Worm (Caenorhabditis elegans) whole organism, young adult: ENCODE data around the gene crn-7.

Experiments used
- C17E4.6 ChIP-seq: fragments of 200-800 bp; sonication (Bioruptor generic); IDR thresholded peaks from 2 replicates; pipeline ENCODE4 v1.3.6; 2022; ENCODE audit warnings: missing genetic modification reagents, missing genetic modification characterization, missing compliant biosample characterization
- F10E7.11 ChIP-seq: sonication (generic microtip); optimal IDR thresholded peaks from 2 replicates; lab custom pipeline; 2017; ENCODE audit warnings: mild to moderate bottlenecking, missing genetic modification characterization, moderate library complexity, missing compliant biosample characterization
- F23B12.7 ChIP-seq: sonication (generic microtip); optimal IDR thresholded peaks from 2 replicates; lab custom pipeline; 2017; ENCODE audit warnings: missing genetic modification characterization, mild to moderate bottlenecking, missing compliant biosample characterization, antibody characterized with exemption, moderate library complexity; ENCODE audit not compliant: insufficient read depth
- F33H1.4 ChIP-seq: fragments of 200-800 bp; sonication (Bioruptor generic); IDR thresholded peaks from 2 replicates; pipeline ENCODE4 v1.3.6; 2022; ENCODE audit warnings: missing genetic modification reagents, missing genetic modification characterization, missing compliant biosample characterization
- F49E8.2 ChIP-seq: sonication (generic microtip); optimal IDR thresholded peaks from 3 replicates; lab custom pipeline; 2017; ENCODE audit warnings: missing genetic modification characterization, mild to moderate bottlenecking, missing compliant biosample characterization, antibody characterized with exemption, moderate library complexity; ENCODE audit not compliant: insufficient read depth
- F52B5.7 ChIP-seq: sonication (generic microtip); optimal IDR thresholded peaks from 2 replicates; lab custom pipeline; 2016; ENCODE audit warnings: mild to moderate bottlenecking, missing genetic modification characterization, missing compliant biosample characterization
- F55B11.4 ChIP-seq: sonication (generic microtip); optimal IDR thresholded peaks from 2 replicates; lab custom pipeline; 2016; ENCODE audit warnings: missing compliant biosample characterization, missing genetic modification characterization, borderline replicate concordance; ENCODE audit not compliant: insufficient read depth
- Y79H2A.3 ChIP-seq: fragments of 200-800 bp; sonication (Bioruptor generic); conservative IDR thresholded peaks from 2 replicates; pipeline ENCODE4 v1.3.6; 2022; ENCODE audit warnings: missing genetic modification reagents, missing genetic modification characterization, missing compliant biosample characterization
- Y95B8A.8 ChIP-seq: fragments of 200-800 bp; sonication (Bioruptor generic); IDR thresholded peaks from 2 replicates; pipeline ENCODE4 v1.3.6; 2022; ENCODE audit warnings: missing genetic modification reagents, missing genetic modification characterization, missing compliant biosample characterization
- ama-1 ChIP-seq, 3 experiments: fragments of 150-350 bp in 1 of 3; sonication (generic microtip) in 2 of 3; optimal IDR thresholded peaks; 2 replicates each; lab custom pipeline; 2014 to 2018; ENCODE audit warnings: missing biosample characterization in 2 of 3, missing genetic modification characterization in 2 of 3, missing genetic modification reagents in 2 of 3
- aptf-3 ChIP-seq: fragments of 200-800 bp; sonication (Bioruptor generic); IDR thresholded peaks from 2 replicates; pipeline ENCODE4 v1.3.6; 2022; ENCODE audit warnings: missing genetic modification characterization, missing compliant biosample characterization
- cebp-1 ChIP-seq, 2 experiments: fragments of 200-800 bp in 1 of 2; sonication (Bioruptor generic) in 1 of 2; sonication (generic microtip) in 1 of 2; IDR thresholded peaks in 1 of 2; optimal IDR thresholded peaks in 1 of 2; 2 replicates each; pipeline versions ENCODE4 v1.3.6 to Lab custom; 2017 to 2022; ENCODE audit warnings: missing compliant biosample characterization in 2 of 2, missing genetic modification characterization in 2 of 2, mild to moderate bottlenecking in 1 of 2, missing genetic modification reagents in 1 of 2, moderate library complexity in 1 of 2
- dox-1 ChIP-seq: fragments of 200-800 bp; sonication (Bioruptor generic); IDR thresholded peaks from 2 replicates; pipeline ENCODE4 v1.3.6; 2022; ENCODE audit warnings: missing genetic modification reagents, missing genetic modification characterization, missing compliant biosample characterization
- efl-1 ChIP-seq: fragments of 150-350 bp; optimal IDR thresholded peaks from 2 replicates; lab custom pipeline; 2014; ENCODE audit warnings: missing biosample characterization, missing genetic modification reagents, missing genetic modification characterization
- gei-17 ChIP-seq: fragments of 200-800 bp; sonication (Bioruptor generic); optimal IDR thresholded peaks from 2 replicates; lab custom pipeline; 2018; ENCODE audit warnings: mild to moderate bottlenecking, missing genetic modification characterization, missing compliant biosample characterization
- hlh-12 ChIP-seq: sonication (generic microtip); optimal IDR thresholded peaks from 2 replicates; lab custom pipeline; 2016; ENCODE audit warnings: missing genetic modification characterization, missing compliant biosample characterization
- hmg-1.2 ChIP-seq: fragments of 200-800 bp; sonication (Bioruptor generic); IDR thresholded peaks from 2 replicates; pipeline ENCODE4 v1.3.6; 2022; ENCODE audit warnings: missing genetic modification reagents, missing genetic modification characterization, missing compliant biosample characterization
- lag-1 ChIP-seq: fragments of 200-800 bp; sonication (Bioruptor generic); IDR thresholded peaks from 2 replicates; pipeline ENCODE4 v1.3.6; 2022; ENCODE audit warnings: missing genetic modification reagents, missing genetic modification characterization, missing compliant biosample characterization
- let-607 ChIP-seq, 2 experiments: fragments of 200-800 bp in 1 of 2; sonication (Bioruptor generic) in 1 of 2; sonication (generic microtip) in 1 of 2; optimal IDR thresholded peaks; 2 replicates each; lab custom pipeline; 2016 to 2018; ENCODE audit warnings: mild to moderate bottlenecking in 2 of 2, missing compliant biosample characterization in 2 of 2, missing genetic modification characterization in 2 of 2, moderate library complexity in 2 of 2, missing genotype in 1 of 2
- lin-35 ChIP-seq, 3 experiments: fragments of 150-350 bp in 2 of 3; sonication (generic microtip) in 1 of 3; optimal IDR thresholded peaks; 2 replicates each; lab custom pipeline; 2014 to 2018; ENCODE audit warnings: missing biosample characterization in 3 of 3, missing genetic modification characterization in 3 of 3, missing genetic modification reagents in 3 of 3
- lin-40 ChIP-seq: sonication (generic microtip); optimal IDR thresholded peaks from 2 replicates; lab custom pipeline; 2016; ENCODE audit warnings: missing genetic modification characterization, mild to moderate bottlenecking, missing compliant biosample characterization, missing genotype, missing genetic modification reagents
- lir-1 ChIP-seq: fragments of 200-800 bp; sonication (Bioruptor generic); conservative IDR thresholded peaks from 2 replicates; pipeline ENCODE4 v1.3.6; 2022; ENCODE audit warnings: missing genetic modification reagents, missing genetic modification characterization, missing compliant biosample characterization
- lsl-1 ChIP-seq: fragments of 200-800 bp; sonication (Bioruptor generic); optimal IDR thresholded peaks from 2 replicates; lab custom pipeline; 2018; ENCODE audit warnings: mild to moderate bottlenecking, missing genetic modification characterization, moderate library complexity, missing compliant biosample characterization
- madf-8 ChIP-seq: fragments of 200-800 bp; sonication (Bioruptor generic); conservative IDR thresholded peaks from 2 replicates; pipeline ENCODE4 v1.3.6; 2022; ENCODE audit warnings: missing genetic modification reagents, missing genetic modification characterization, missing compliant biosample characterization
- mel-28 ChIP-seq: sonication (generic microtip); optimal IDR thresholded peaks from 2 replicates; lab custom pipeline; 2016; ENCODE audit warnings: borderline replicate concordance, mild to moderate bottlenecking, missing genetic modification characterization, missing compliant biosample characterization
- mes-4 ChIP-seq: sonication (generic microtip); optimal IDR thresholded peaks from 2 replicates; lab custom pipeline; 2016; ENCODE audit warnings: missing genotype, missing genetic modification characterization, missing compliant biosample characterization
- mxl-1 ChIP-seq: sonication (generic microtip); optimal IDR thresholded peaks from 2 replicates; lab custom pipeline; 2016; ENCODE audit warnings: missing genetic modification characterization, missing compliant biosample characterization
- nfyb-1 ChIP-seq: fragments of 200-800 bp; sonication (Bioruptor generic); IDR thresholded peaks from 2 replicates; pipeline ENCODE4 v1.3.6; 2022; ENCODE audit warnings: missing genetic modification reagents, missing genetic modification characterization, missing compliant biosample characterization
- nhr-27 ChIP-seq: fragments of 200-800 bp; sonication (Bioruptor generic); optimal IDR thresholded peaks from 2 replicates; lab custom pipeline; 2018; ENCODE audit warnings: mild to moderate bottlenecking, missing genetic modification characterization, moderate library complexity, missing compliant biosample characterization
- rec-8 ChIP-seq, 2 experiments: sonication (generic microtip); optimal IDR thresholded peaks; 2 replicates each; lab custom pipeline; 2016; ENCODE audit warnings: mild to moderate bottlenecking in 2 of 2, missing genetic modification characterization in 2 of 2, missing genetic modification reagents in 2 of 2, missing genotype in 2 of 2, missing biosample characterization in 1 of 2, missing compliant biosample characterization in 1 of 2, moderate library complexity in 1 of 2
- sdz-38 ChIP-seq: sonication (generic microtip); optimal IDR thresholded peaks from 2 replicates; lab custom pipeline; 2016; ENCODE audit warnings: missing genotype, missing genetic modification characterization, missing compliant biosample characterization
- sea-2 ChIP-seq: fragments of 200-800 bp; sonication (Bioruptor generic); IDR thresholded peaks from 2 replicates; pipeline ENCODE4 v1.3.6; 2022; ENCODE audit warnings: missing genetic modification characterization, missing compliant biosample characterization
- tbp1 ChIP-seq: fragments of 200-800 bp; sonication (Bioruptor generic); optimal IDR thresholded peaks from 2 replicates; lab custom pipeline; 2018; ENCODE audit warnings: mild to moderate bottlenecking, missing genetic modification characterization, missing compliant biosample characterization
- xnd-1 ChIP-seq: sonication (generic microtip); optimal IDR thresholded peaks from 2 replicates; lab custom pipeline; 2016; ENCODE audit warnings: missing genotype, missing genetic modification reagents, missing genetic modification characterization, missing compliant biosample characterization
- zfh-2 ChIP-seq: fragments of 200-800 bp; sonication (Bioruptor generic); conservative IDR thresholded peaks from 2 replicates; pipeline ENCODE4 v1.3.6; 2022; ENCODE audit warnings: missing genetic modification reagents, missing genetic modification characterization, missing compliant biosample characterization
- ztf-18 ChIP-seq: sonication (generic microtip); optimal IDR thresholded peaks from 2 replicates; lab custom pipeline; 2016; ENCODE audit warnings: missing genotype, mild to moderate bottlenecking, missing genetic modification characterization, missing compliant biosample characterization
- ztf-3 ChIP-seq: fragments of 200-800 bp; sonication (Bioruptor generic); optimal IDR thresholded peaks from 2 replicates; lab custom pipeline; 2018; ENCODE audit warnings: mild to moderate bottlenecking, missing genetic modification characterization, missing compliant biosample characterization

crn-7 gene

DNA sequence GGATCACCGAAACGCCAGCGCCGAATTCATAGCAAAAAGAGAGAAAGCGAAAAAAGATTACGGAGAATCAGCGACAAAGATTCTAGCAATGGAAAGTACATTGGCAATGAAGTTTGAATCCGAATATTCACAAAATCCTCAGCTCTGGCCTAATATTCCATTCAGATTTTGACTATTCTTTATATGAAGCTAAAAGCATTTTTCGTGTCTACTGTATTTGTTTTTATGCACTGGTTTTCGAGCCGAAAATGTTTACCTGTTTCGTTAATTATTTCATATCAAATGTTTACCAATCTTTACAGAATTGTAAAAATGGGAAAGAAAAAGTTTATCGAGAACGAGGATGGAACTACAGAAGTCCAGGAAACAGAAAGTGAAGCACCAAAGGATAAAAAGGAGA, 39.9 kb downstream of the crn-7 start, which contains the start of gene F10E9.4:
TSS of gene F10E9.4 (plus strand) at position 301 of the 400 bp plus-strand sequence.
- TF ChIP-seq gei-17 (GFP tag; lab: Kevin White, UChicago) (no peak), F55B11.4 (no peak), C17E4.6 (GFP tag; lab: Robert Waterston, UW) (no peak), zfh-2 (GFP tag; lab: Robert Waterston, UW) (no peak), ztf-18 (tag; lab: Kevin White, UChicago) (no peak), ztf-3 (no peak), lin-40 (tag; lab: Kevin White, UChicago) (no peak), mel-28 (tag; lab: Kevin White, UChicago) (no peak), hlh-12 (tag; lab: Kevin White, UChicago) (no peak), mxl-1 (no peak), sdz-38 (no peak), Y95B8A.8 (GFP tag; lab: Robert Waterston, UW) (no peak), ama-1 (optimal IDR thresholded peaks at IDR 0.05; lab: Kevin White, UChicago) (no peak), ama-1 (GFP tag; optimal IDR thresholded peaks at IDR 0.05; lab: Kevin White, UChicago) (no peak)

ce11 chrIII:8310239-8311057, 42.1 kb downstream of the crn-7 start, which contains the start of gene F10E9.3:
Gene F10E9.3, plus strand, starts transcription at chrIII:8311007.
- TF ChIP-seq F33H1.4 (GFP tag; lab: Robert Waterston, UW) (0 out of 2 replicates have a peak, but pooled peaks have one; percentile 12), nhr-27 (tag; lab: Kevin White, UChicago) (no peak)
- TF ChIP-seq, all 124 proteins: peak for 1

- no peak for TF ChIP-seq nfyb-1 (GFP tag; lab: Robert Waterston, UW)
Observed at ce11 chrIII:8312393-8312792, 44.1 kb downstream of the crn-7 start, which contains the start of gene F10E9.2. Gene F10E9.2, plus strand, starts transcription at chrIII:8312693.

DNA sequence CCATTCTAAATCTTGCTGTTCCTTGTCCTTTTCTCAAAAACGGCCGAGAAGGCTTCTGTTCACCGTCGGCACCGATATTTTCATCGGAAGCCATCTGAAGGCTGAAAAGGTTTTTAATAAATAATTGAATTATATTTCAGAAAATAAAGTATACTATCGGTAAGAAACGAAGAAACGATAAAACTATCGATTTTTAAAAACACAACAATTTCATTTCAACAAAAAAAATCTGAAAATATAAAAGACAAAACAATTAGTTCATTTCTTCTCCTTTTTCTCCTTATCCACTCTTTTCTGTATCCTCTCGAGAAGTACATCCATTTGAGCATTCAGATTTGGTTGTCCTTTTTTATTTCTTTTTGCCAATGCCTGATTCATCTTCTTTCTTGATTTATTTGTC, 50.2 kb downstream of the crn-7 start, which contains the start of gene sas-4:
TSS of gene sas-4 (minus strand) at position 101 of the 400 bp plus-strand sequence.
- TF ChIP-seq lir-1 (GFP tag; lab: Robert Waterston, UW) (no peak), lin-40 (tag; lab: Kevin White, UChicago) (no peak), F23B12.7 (tag; lab: Kevin White, UChicago) (no peak)
- TF ChIP-seq, all 124 proteins: peak for 0

ce11 chrIII:8319100-8319499, 50.8 kb downstream of the crn-7 start, which contains the start of gene F10E9.11:
Gene F10E9.11, minus strand, starts transcription at chrIII:8319260.
- TF ChIP-seq nfyb-1 (GFP tag; lab: Robert Waterston, UW) (peak; percentile 64), sea-2 (GFP tag; lab: Robert Waterston, UW) (no peak), zfh-2 (GFP tag; lab: Robert Waterston, UW) (no peak), madf-8 (GFP tag; lab: Robert Waterston, UW) (peak; percentile 69), cebp-1 (GFP tag; IDR thresholded peaks at IDR 0.05; lab: Robert Waterston, UW) (0 out of 2 replicates have a peak, but pooled peaks have one; percentile 25), cebp-1 (tag; optimal IDR thresholded peaks at IDR 0.05; lab: Kevin White, UChicago) (no peak), mes-4 (no peak), dox-1 (peak; percentile 92), hmg-1.2 (GFP tag; lab: Robert Waterston, UW) (peak; percentile 96), lin-35 (GFP tag; optimal IDR thresholded peaks at IDR 0.05; lab: Kevin White, UChicago) (peak; percentile 11 to 68 (median 28)), tbp1 (GFP tag; lab: Kevin White, UChicago) (peak; percentile 57), xnd-1 (peak; percentile 32), lsl-1 (GFP tag; lab: Kevin White, UChicago) (peak; percentile 69), F10E7.11 (tag; lab: Kevin White, UChicago) (no peak), aptf-3 (GFP tag; lab: Robert Waterston, UW) (no peak), efl-1 (GFP tag; lab: Kevin White, UChicago) (peak; percentile 90), lag-1 (no peak), F49E8.2 (tag; lab: Kevin White, UChicago) (peak; percentile 13), F52B5.7 (tag; lab: Kevin White, UChicago) (no peak), rec-8 (tag; optimal IDR thresholded peaks at IDR 0.05; lab: Kevin White, UChicago) (peak in 1 of 2 experiments; percentile 66), let-607 (tag; optimal IDR thresholded peaks at IDR 0.05; lab: Kevin White, UChicago) (peak in 1 of 2 experiments; percentile 33), hlh-12 (tag; lab: Kevin White, UChicago) (no peak), Y79H2A.3 (GFP tag; lab: Robert Waterston, UW) (no peak)
